Worm (Caenorhabditis elegans) whole organism, L3 larva: ENCODE measurements around the gene trr-1.

Experiments
- elt-3 ChIP-seq, 3 experiments: fragments of 150-350 bp in 1 of 3; sonication (generic microtip) in 2 of 3; optimal IDR thresholded peaks; 2 replicates in 2 of 3; 4 replicates in 1 of 3; lab custom pipeline; 2014 to 2017; ENCODE audit warnings: missing biosample characterization in 3 of 3, missing genetic modification characterization in 3 of 3
- zag-1 ChIP-seq: fragments of 150-350 bp; optimal IDR thresholded peaks from 2 replicates; lab custom pipeline; 2014; ENCODE audit warnings: missing biosample characterization, missing genetic modification characterization

DNA sequence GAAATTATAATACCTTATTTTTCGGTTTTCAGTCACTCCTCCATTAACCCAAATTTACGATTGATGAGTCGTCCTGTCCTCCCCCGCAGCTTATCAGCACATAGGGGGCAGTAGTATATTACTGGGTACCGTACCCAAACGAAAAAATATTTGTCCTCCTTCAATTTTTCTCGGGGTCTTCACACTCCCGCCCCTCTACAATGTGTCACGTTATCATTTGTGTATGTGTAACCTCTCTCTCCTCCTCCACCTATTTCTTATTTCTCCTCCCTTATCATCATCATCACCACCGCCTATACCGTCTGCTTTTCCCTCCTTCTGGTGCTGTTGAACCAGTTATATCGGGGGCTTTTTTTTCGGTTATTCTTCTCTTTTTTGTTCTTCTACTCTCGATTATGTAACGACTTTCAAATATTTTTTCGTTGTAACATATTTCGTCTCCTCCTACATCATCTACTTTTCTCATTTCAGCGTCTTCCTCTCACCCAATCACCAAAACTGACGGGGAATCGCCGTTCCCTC lies 29.4 kb downstream of the trr-1 start, which contains the start of gene ghi-1:
- TF ChIP-seq elt-3 (tag; optimal IDR thresholded peaks at IDR 0.05; lab: Kevin White, UChicago), result no peak
- no peak for TF ChIP-seq zag-1
